Worm (Caenorhabditis elegans): ENCODE data around the gene F18E9.8.
"Not testable (repeated sequence)": the region's sequence is repeated elsewhere in the genome, so short reads cannot be mapped to it uniquely, and the experiment has no call there.

The F18E9.8 gene

ce11 chrX:8551687-8552327 lies 29.5 kb downstream of the F18E9.8 start, which contains the start of gene dhhc-14:
TSS of gene dhhc-14 (plus strand) at chrX:8552277.
- no peak for TF ChIP-seq unc-62 (GFP tag; optimal IDR thresholded peaks at IDR 0.05)

ce11 chrX:8550099-8550498 lies 31.2 kb downstream of the F18E9.8 start:
- no peak for TF ChIP-seq unc-62 (GFP tag; optimal IDR thresholded peaks at IDR 0.05)

ce11 chrX:8549026-8549425 lies 32.3 kb downstream of the F18E9.8 start, which contains the start of gene D2021.4:
TSS of gene D2021.4 (minus strand) at chrX:8549073.
- TF ChIP-seq unc-62 (GFP tag; optimal IDR thresholded peaks at IDR 0.05): no peak

ce11 chrX:8545971-8546442 lies 35.3 kb downstream of the F18E9.8 start, which contains the start of gene sdha-1:
TSS of gene sdha-1 (minus strand) at chrX:8546021.
- TF ChIP-seq unc-62 (GFP tag; optimal IDR thresholded peaks at IDR 0.05): no peak

- not testable (repeated sequence) for TF ChIP-seq unc-62 (GFP tag; optimal IDR thresholded peaks at IDR 0.05)
Observed at ce11 chrX:8541562-8541961, 39.8 kb downstream of the F18E9.8 start, which contains the start of gene nspc-7. TSS of gene nspc-7 (plus strand) at chrX:8541862.

ce11 chrX:8538262-8538776 lies 43.0 kb downstream of the F18E9.8 start, which contains the start of the genes nspc-4 and nspc-5:
TSS of gene nspc-4 (minus strand) at chrX:8538362.
TSS of gene nspc-5 (plus strand) at chrX:8538726.
- not testable (repeated sequence) for TF ChIP-seq unc-62 (GFP tag; optimal IDR thresholded peaks at IDR 0.05)

- no peak for TF ChIP-seq unc-62 (GFP tag; optimal IDR thresholded peaks at IDR 0.05)
Observed at ce11 chrX:8536791-8537190, 44.6 kb downstream of the F18E9.8 start, which contains the start of gene nspc-3. TSS of gene nspc-3 (plus strand) at chrX:8537091.

- not testable (repeated sequence) for TF ChIP-seq unc-62 (GFP tag; optimal IDR thresholded peaks at IDR 0.05)
Observed at ce11 chrX:8535006-8535405, 46.3 kb downstream of the F18E9.8 start, which contains the start of gene nspc-1. TSS of gene nspc-1 (minus strand) at chrX:8535106.

ce11 chrX:8527950-8528349 lies 53.4 kb downstream of the F18E9.8 start, which contains the start of gene flp-5:
TSS of gene flp-5 (plus strand) at chrX:8528250.
- TF ChIP-seq unc-62 (GFP tag; optimal IDR thresholded peaks at IDR 0.05): no peak
